Fruit fly (Drosophila melanogaster): Measurements from ENCODE around the gene CG32945.

DNA sequence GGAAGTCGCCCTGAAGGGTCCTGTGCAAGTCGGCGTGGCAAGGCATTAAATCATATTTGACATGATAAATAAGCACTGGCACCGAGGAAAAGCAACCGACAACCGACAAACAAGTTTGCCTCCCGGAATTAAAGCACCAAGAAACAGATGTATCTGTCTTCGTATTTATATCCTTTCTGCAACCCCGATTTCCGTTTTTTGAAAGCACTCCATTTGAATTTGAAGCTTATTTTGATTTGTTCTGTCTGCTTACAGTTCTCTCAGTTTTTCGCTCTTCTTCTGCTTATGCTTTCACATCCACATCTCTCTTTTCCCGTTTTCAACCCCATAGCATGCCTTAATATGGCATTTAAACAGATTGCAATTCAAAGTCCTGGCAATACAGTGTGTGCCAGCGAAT lies 24.9 kb downstream of the CG32945 start:
- no peak for TF ChIP-seq CG8478 (optimal IDR thresholded peaks at IDR 0.05)
- TF ChIP-seq pan (optimal IDR thresholded peaks at IDR 0.05) = no peak
- no peak for TF ChIP-seq Dll (optimal IDR thresholded peaks at IDR 0.05)
- TF ChIP-seq psq (optimal IDR thresholded peaks at IDR 0.05) = no peak
- no peak for TF ChIP-seq usp (GFP tag; optimal IDR thresholded peaks at IDR 0.05)
- TF ChIP-seq EcR (GFP tag; optimal IDR thresholded peaks at IDR 0.05) = no peak
